Worm (Caenorhabditis elegans) whole organism, early embryonic: ENCODE results near the gene srt-11.

ENCODE experiments used
- B0310.2 ChIP-seq: sonication (generic microtip); optimal IDR thresholded peaks from 2 replicates; lab custom pipeline; 2016; ENCODE audit warnings: mild to moderate bottlenecking, missing genetic modification characterization, missing compliant biosample characterization
- F13C5.2 ChIP-seq: sonication (generic microtip); optimal IDR thresholded peaks from 2 replicates; lab custom pipeline; 2017; ENCODE audit warnings: mild to moderate bottlenecking, missing genetic modification characterization, inconsistent platforms, missing compliant biosample characterization
- aly-1 ChIP-seq: sonication (generic microtip); optimal IDR thresholded peaks from 2 replicates; lab custom pipeline; 2016; ENCODE audit warnings: missing genetic modification characterization, missing compliant biosample characterization
- ama-1 ChIP-seq: fragments of 150-350 bp; optimal IDR thresholded peaks from 2 replicates; lab custom pipeline; 2014
- ceh-13 ChIP-seq: fragments of 200-800 bp; sonication (Bioruptor generic); optimal IDR thresholded peaks from 2 replicates; lab custom pipeline; 2018; ENCODE audit warnings: mild to moderate bottlenecking, missing genetic modification characterization, missing compliant biosample characterization
- ceh-36 ChIP-seq: sonication (generic microtip); optimal IDR thresholded peaks from 2 replicates; lab custom pipeline; 2016; ENCODE audit warnings: missing genetic modification characterization, inconsistent platforms, missing compliant biosample characterization
- ets-7 ChIP-seq: sonication (generic microtip); optimal IDR thresholded peaks from 2 replicates; lab custom pipeline; 2016; ENCODE audit warnings: missing genotype, missing genetic modification characterization, missing compliant biosample characterization
- flt-1 ChIP-seq: fragments of 200-800 bp; sonication (Bioruptor generic); IDR thresholded peaks from 2 replicates; pipeline ENCODE4 v1.3.6; 2022; ENCODE audit warnings: missing genetic modification characterization, missing compliant biosample characterization
- hmbx-1 ChIP-seq: sonication (generic microtip); optimal IDR thresholded peaks from 2 replicates; lab custom pipeline; 2016; ENCODE audit warnings: mild to moderate bottlenecking, missing genetic modification characterization, missing compliant biosample characterization
- hmg-4 ChIP-seq: fragments of 200-800 bp; sonication (Bioruptor generic); optimal IDR thresholded peaks from 2 replicates; lab custom pipeline; 2018; ENCODE audit warnings: mild to moderate bottlenecking, missing genetic modification characterization, missing compliant biosample characterization
- hnd-1 ChIP-seq: sonication (generic microtip); optimal IDR thresholded peaks from 2 replicates; lab custom pipeline; 2016; ENCODE audit warnings: missing genetic modification characterization, missing compliant biosample characterization
- pes-1 ChIP-seq: fragments of 200-800 bp; sonication (Bioruptor generic); IDR thresholded peaks from 2 replicates; pipeline ENCODE4 v1.3.6; 2022; ENCODE audit warnings: missing genetic modification reagents, missing genetic modification characterization, missing compliant biosample characterization
- scrt-1 ChIP-seq: fragments of 200-800 bp; sonication (Bioruptor generic); IDR thresholded peaks from 2 replicates; pipeline ENCODE4 v1.3.6; 2022; ENCODE audit warnings: missing genetic modification characterization, missing compliant biosample characterization
- sea-1 ChIP-seq: fragments of 200-800 bp; sonication (Bioruptor generic); conservative IDR thresholded peaks from 2 replicates; pipeline ENCODE4 v1.3.6; 2022; ENCODE audit warnings: missing genetic modification characterization, missing compliant biosample characterization
- tbx-11 ChIP-seq: fragments of 200-800 bp; sonication (Bioruptor generic); IDR thresholded peaks from 2 replicates; pipeline ENCODE4 v1.3.6; 2022; ENCODE audit warnings: missing genetic modification characterization, missing compliant biosample characterization
- tbx-37 ChIP-seq: fragments of 200-800 bp; sonication (Bioruptor generic); conservative IDR thresholded peaks from 2 replicates; pipeline ENCODE4 v1.3.6; 2022; ENCODE audit warnings: missing genetic modification reagents, missing genetic modification characterization, missing compliant biosample characterization
- tra-4 ChIP-seq: sonication (generic microtip); optimal IDR thresholded peaks from 2 replicates; lab custom pipeline; 2017; ENCODE audit warnings: missing genetic modification characterization, missing compliant biosample characterization

srt-11 gene

DNA sequence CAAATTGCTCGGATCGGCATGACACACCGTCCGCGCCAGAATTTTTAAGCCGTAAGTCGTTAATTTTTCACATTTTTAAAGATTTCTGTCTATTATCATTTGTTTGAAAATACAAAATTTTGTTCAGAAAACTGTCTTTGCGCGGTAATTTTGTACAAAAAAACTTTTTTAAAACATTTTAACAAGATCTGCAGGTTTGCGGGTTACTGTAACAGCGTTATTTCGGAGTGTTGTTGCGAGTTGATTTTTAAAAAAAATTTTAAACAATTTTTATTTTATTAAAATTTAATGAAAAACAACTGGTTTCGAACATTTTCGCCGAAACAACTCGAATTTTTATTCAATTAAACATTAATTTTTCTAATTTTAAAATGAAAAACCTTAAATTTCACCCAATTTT is 7.3 kb downstream of the srt-11 start:
- TF ChIP-seq ceh-36 (tag; lab: Kevin White, UChicago): no peak
- no peak for TF ChIP-seq sea-1 (GFP tag; lab: Robert Waterston, UW)
- TF ChIP-seq tra-4 (tag; lab: Kevin White, UChicago): no peak
- TF ChIP-seq ets-7: no peak

ce11 chrII:14814894-14815568 is 9.2 kb downstream of the srt-11 start, which contains the start of gene W01D2.1:
TSS of gene W01D2.1 (plus strand) at chrII:14815518.
- TF ChIP-seq scrt-1 (GFP tag; lab: Robert Waterston, UW): no peak
- TF ChIP-seq hmg-4 (GFP tag; lab: Kevin White, UChicago): no peak
- no peak for TF ChIP-seq ets-7
- no peak for TF ChIP-seq sea-1 (GFP tag; lab: Robert Waterston, UW)
- TF ChIP-seq ceh-36 (tag; lab: Kevin White, UChicago): no peak
- no peak for TF ChIP-seq ama-1 (lab: Kevin White, UChicago)
- TF ChIP-seq tra-4 (tag; lab: Kevin White, UChicago): no peak
- TF ChIP-seq ceh-13 (GFP tag; lab: Kevin White, UChicago): no peak
- no peak for TF ChIP-seq tbx-37 (GFP tag; lab: Robert Waterston, UW)

DNA sequence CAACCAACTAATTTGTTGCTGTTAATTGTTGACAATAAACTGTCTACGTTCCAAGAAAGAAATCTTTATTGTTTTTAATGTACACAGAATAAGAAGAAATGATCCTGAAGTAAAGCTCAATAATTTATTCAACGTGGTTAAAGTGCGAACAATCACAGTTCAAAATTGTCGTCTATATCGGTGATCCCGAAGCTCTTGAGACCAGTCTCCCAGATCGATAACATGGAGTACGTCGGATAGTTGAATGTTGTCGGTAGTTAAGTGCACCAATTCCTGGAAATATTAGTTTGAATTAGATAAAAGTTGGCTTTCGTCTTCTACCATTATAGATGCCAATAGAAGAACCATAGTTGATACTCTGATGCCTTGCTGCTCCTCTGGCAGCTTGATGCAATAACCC is 10.3 kb downstream of the srt-11 start:
- TF ChIP-seq hnd-1 (tag; lab: Kevin White, UChicago) (no peak), B0310.2 (tag; lab: Kevin White, UChicago) (no peak), pes-1 (GFP tag; lab: Robert Waterston, UW) (no peak), ceh-13 (GFP tag; lab: Kevin White, UChicago) (no peak), ets-7 (no peak), F13C5.2 (tag; lab: Kevin White, UChicago) (no peak)

DNA sequence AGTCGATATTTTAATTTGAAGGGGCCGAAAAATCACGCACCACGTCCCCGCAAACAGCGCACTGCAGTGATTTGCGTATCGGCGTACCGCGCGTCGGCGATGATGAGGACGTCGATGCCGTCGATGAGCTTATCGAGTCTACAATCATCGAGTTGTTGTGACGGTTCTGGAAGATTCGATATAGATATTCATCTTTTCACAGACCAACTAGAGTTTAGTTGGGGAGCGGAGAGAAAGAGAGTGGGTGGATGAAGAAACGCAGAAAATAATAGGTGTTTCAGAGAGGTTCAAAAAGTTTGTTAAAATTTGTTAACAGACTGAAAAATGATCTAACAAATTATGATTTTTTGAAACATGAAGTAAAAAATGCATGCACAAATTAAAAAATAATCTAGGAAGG is 12.6 kb downstream of the srt-11 start, which contains the start of gene nhr-61:
Gene nhr-61 (minus strand): TSS at position 168 of the 400 bp plus-strand sequence.
- TF ChIP-seq sea-1 (GFP tag; lab: Robert Waterston, UW): no peak
- TF ChIP-seq hmg-4 (GFP tag; lab: Kevin White, UChicago): no peak
- no peak for TF ChIP-seq aly-1 (tag; lab: Kevin White, UChicago)
- no peak for TF ChIP-seq tbx-11 (GFP tag; lab: Robert Waterston, UW)
- no peak for TF ChIP-seq pes-1 (GFP tag; lab: Robert Waterston, UW)
- TF ChIP-seq flt-1 (GFP tag; lab: Robert Waterston, UW): no peak
- TF ChIP-seq tbx-37 (GFP tag; lab: Robert Waterston, UW): no peak
- TF ChIP-seq B0310.2 (tag; lab: Kevin White, UChicago): no peak
- no peak for TF ChIP-seq hmbx-1 (tag; lab: Kevin White, UChicago)
- no peak for TF ChIP-seq ceh-36 (tag; lab: Kevin White, UChicago)
- no peak for TF ChIP-seq ets-7
- no peak for TF ChIP-seq ama-1 (lab: Kevin White, UChicago)
- no peak for TF ChIP-seq hnd-1 (tag; lab: Kevin White, UChicago)
- TF ChIP-seq ceh-13 (GFP tag; lab: Kevin White, UChicago): no peak
- no peak for TF ChIP-seq F13C5.2 (tag; lab: Kevin White, UChicago)
- no peak for TF ChIP-seq tra-4 (tag; lab: Kevin White, UChicago)
- TF ChIP-seq scrt-1 (GFP tag; lab: Robert Waterston, UW): no peak

DNA sequence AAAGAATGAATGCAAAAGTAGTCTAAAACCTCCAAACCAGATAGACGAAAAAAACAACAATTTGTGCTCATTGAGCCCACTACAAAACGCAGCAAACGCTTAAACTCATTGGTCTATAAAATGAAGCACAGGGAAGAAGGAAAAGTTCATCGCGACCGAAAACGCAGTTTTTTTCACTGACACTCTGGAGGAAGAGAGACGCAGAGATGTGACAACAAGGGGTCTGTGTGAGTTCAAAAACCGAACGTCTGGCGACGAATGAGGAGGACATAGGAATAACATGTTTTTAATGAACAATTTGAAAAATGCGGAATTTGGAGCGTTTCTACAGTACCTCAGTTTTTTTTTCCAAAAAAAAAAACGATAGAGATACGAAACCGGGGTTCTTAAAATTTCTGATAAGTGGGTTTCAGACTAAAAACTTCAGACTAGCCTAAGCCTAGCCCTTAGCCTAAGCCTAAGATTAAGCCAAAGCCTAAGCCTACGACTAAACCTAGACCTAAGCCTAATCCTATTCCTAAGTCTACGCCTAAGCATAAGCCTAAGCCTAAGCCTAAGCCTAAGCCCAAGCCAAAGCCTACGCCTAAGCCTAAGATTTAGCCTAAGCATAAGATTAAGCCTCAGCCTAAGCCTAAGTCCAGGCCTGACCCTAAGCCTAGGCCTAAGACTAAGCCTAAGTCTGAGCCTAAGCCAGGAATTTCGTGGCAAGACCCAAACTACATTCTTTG is 13.6 kb downstream of the srt-11 start:
- peak; percentile 87 for TF ChIP-seq ceh-36 (tag; lab: Kevin White, UChicago)
- no peak for TF ChIP-seq aly-1 (tag; lab: Kevin White, UChicago)

DNA sequence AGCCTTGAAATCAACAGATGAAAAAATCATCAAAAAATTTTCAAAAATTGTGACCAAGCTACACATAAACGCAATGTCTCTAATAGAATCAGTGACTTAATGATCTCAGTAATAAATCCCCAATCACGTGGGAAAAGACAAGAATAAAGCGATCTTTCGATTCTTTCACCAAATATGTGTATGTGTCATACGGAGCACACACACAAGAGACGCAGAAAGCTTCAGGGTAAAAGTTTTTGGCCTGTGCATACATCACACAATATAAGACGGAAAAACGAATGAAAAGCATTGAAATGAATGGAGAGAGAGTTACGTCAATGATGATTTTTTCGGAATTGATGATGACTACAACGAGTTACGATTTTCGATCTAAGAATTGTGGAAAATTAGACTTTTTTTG is 14.7 kb downstream of the srt-11 start:
- no peak for TF ChIP-seq tbx-11 (GFP tag; lab: Robert Waterston, UW)
- TF ChIP-seq ceh-36 (tag; lab: Kevin White, UChicago): no peak
- no peak for TF ChIP-seq tbx-37 (GFP tag; lab: Robert Waterston, UW)
- TF ChIP-seq pes-1 (GFP tag; lab: Robert Waterston, UW): no peak
- no peak for TF ChIP-seq flt-1 (GFP tag; lab: Robert Waterston, UW)
- no peak for TF ChIP-seq scrt-1 (GFP tag; lab: Robert Waterston, UW)
- TF ChIP-seq B0310.2 (tag; lab: Kevin White, UChicago): no peak
- TF ChIP-seq F13C5.2 (tag; lab: Kevin White, UChicago): no peak

DNA sequence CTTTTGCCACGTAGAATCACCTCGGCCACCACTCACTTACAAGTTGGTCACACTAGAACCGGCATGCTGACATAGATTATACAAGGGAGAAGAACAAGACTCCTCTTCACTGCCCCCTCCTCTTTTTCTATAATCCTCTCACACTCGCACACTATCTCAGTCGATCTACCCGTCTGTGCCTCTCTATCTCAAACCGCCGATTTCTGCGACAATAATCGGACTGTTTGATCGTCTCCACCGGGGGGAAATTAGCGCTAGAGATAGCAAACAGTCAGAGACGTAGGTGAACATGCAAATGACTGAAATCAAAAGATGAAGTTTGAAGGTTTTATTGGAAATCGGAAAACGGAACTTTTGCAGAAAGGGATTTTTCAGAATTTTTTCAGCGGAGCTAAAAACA is 16.6 kb downstream of the srt-11 start:
- TF ChIP-seq tbx-37 (GFP tag; lab: Robert Waterston, UW) (no peak), ceh-36 (tag; lab: Kevin White, UChicago) (no peak), tra-4 (tag; lab: Kevin White, UChicago) (no peak), B0310.2 (tag; lab: Kevin White, UChicago) (no peak), aly-1 (tag; lab: Kevin White, UChicago) (no peak), F13C5.2 (tag; lab: Kevin White, UChicago) (no peak), pes-1 (GFP tag; lab: Robert Waterston, UW) (no peak), ama-1 (lab: Kevin White, UChicago) (no peak)
